Worm (Caenorhabditis elegans) whole organism, L1 larva: ENCODE measurements around the gene fbxa-128.

ENCODE experiments used
- F16B12.6 ChIP-seq: fragments of 150-350 bp; optimal IDR thresholded peaks from 2 replicates; lab custom pipeline; 2014; ENCODE audit warnings: missing biosample characterization, missing genetic modification characterization
- aly-2 ChIP-seq: fragments of 150-350 bp; optimal IDR thresholded peaks from 2 replicates; lab custom pipeline; 2014; ENCODE audit warnings: missing biosample characterization, missing genetic modification characterization
- hpl-2 ChIP-seq: fragments of 150-350 bp; optimal IDR thresholded peaks from 2 replicates; lab custom pipeline; 2014; ENCODE audit warnings: missing biosample characterization, missing genetic modification reagents, missing genetic modification characterization
- mab-9 ChIP-seq: fragments of 200-800 bp; sonication (Bioruptor generic); IDR thresholded peaks from 2 replicates; pipeline ENCODE4 v1.3.6; 2022; ENCODE audit warnings: missing genetic modification reagents, missing genetic modification characterization, missing compliant biosample characterization
- mdl-1 ChIP-seq, 2 experiments: fragments of 150-350 bp; optimal IDR thresholded peaks; 2 replicates each; lab custom pipeline; 2014 to 2017; ENCODE audit warnings: missing biosample characterization in 2 of 2, missing genetic modification characterization in 2 of 2, inconsistent platforms in 1 of 2
- nhr-11 ChIP-seq: fragments of 150-350 bp; optimal IDR thresholded peaks from 2 replicates; lab custom pipeline; 2014; ENCODE audit warnings: missing biosample characterization, missing genetic modification characterization
- pqm-1 ChIP-seq: sonication (generic microtip); optimal IDR thresholded peaks from 3 replicates; lab custom pipeline; 2017; ENCODE audit warnings: missing biosample characterization, missing genetic modification characterization

DNA sequence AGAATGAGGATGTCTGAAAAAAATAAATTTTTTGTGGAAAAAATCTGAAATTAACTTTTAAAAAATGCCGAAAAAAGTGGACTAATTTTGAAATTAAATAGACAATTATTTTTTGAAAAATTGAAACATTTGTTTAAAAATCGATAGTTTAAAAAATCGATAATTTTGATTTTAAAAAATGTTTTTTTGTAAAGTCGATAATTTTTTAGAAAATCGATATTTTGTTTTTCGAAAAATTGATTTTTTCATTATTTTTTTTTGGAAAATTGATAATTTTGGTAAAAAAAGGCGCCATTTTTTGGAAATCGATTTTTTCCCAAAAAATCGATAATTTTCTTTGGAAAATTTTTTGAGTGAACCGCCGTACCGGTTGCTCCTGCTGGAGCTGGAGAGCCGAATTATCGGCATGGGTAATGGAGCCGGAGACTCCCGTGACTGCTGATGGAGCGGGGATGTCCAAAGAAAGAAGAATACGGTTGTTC lies 33.4 kb upstream of the fbxa-128 start:
- TF ChIP-seq pqm-1 (tag; lab: Kevin White, UChicago) = no peak
- TF ChIP-seq mab-9 (GFP tag; lab: Robert Waterston, UW) = no peak
- TF ChIP-seq hpl-2 (GFP tag; lab: Kevin White, UChicago) = no peak
- no peak for TF ChIP-seq F16B12.6 (tag; lab: Kevin White, UChicago)
- no peak for TF ChIP-seq aly-2 (tag; lab: Kevin White, UChicago)
- no peak for TF ChIP-seq mdl-1 (tag; optimal IDR thresholded peaks at IDR 0.05; lab: Kevin White, UChicago)
- no peak for TF ChIP-seq nhr-11
